Worm (Caenorhabditis elegans) whole organism, L4/young adult: ENCODE measurements around the gene slc-28.2.

ENCODE experiments used
- W03F9.2 ChIP-seq: fragments of 150-350 bp; optimal IDR thresholded peaks from 2 replicates; lab custom pipeline; 2014; ENCODE audit warnings: missing biosample characterization, missing genetic modification characterization
- dao-5 ChIP-seq: sonication (generic microtip); optimal IDR thresholded peaks from 2 replicates; lab custom pipeline; 2016; ENCODE audit warnings: missing genotype, missing genetic modification characterization, moderate library complexity, missing compliant biosample characterization
- him-1 ChIP-seq: sonication (generic microtip); optimal IDR thresholded peaks from 2 replicates; lab custom pipeline; 2016; ENCODE audit warnings: missing genotype, missing genetic modification reagents, missing genetic modification characterization, missing compliant biosample characterization

DNA sequence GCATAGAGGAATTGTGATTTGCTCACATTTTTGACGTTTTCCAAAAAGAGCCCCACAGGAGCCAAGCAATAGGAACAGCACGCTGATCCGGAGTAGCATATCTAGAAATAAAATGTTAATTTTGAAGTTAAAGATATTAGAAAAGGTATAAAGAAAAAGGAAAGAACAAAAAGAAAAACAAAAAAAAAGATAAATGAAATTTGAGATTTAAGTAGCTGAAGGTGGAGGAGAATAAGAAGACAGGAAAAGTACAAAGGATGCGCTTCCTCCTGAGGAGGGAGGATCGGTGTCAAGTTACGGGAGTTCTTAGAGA lies 15.3 kb upstream of the slc-28.2 start, which contains the start of gene cfz-2:
- TF ChIP-seq dao-5 (tag; lab: Kevin White, UChicago) = no peak
- no peak for TF ChIP-seq him-1 (tag; lab: Kevin White, UChicago)
- no peak for TF ChIP-seq W03F9.2
